Worm (Caenorhabditis elegans): ENCODE data around the gene nduv-2.

Gene nduv-2

ce11 chrV:13578637-13579036, 46.7 kb downstream of the nduv-2 start, which contains the start of gene C50B8.6 (continued):
- TF ChIP-seq saeg-2 (GFP tag; IDR thresholded peaks at IDR 0.05) (no peak), lin-1 (GFP tag; IDR thresholded peaks at IDR 0.05) (no peak), daf-16 (GFP tag; optimal IDR thresholded peaks at IDR 0.05) (no peak), daf-16 (tag; optimal IDR thresholded peaks at IDR 0.05) (peak; percentile 77), aly-2 (tag; optimal IDR thresholded peaks at IDR 0.05) (no peak), dmd-9 (GFP tag; IDR thresholded peaks at IDR 0.05) (no peak), ceh-28 (tag; optimal IDR thresholded peaks at IDR 0.05) (no peak), rbr-2 (tag; optimal IDR thresholded peaks at IDR 0.05) (no peak)

- TF ChIP-seq nhr-25 (tag; optimal IDR thresholded peaks at IDR 0.05; ENCODE audit: borderline replicate concordance, insufficient read depth) (no peak), egl-43 (GFP tag; IDR thresholded peaks at IDR 0.05) (no peak), daf-12 (tag; optimal IDR thresholded peaks at IDR 0.05) (no peak), dmd-9 (GFP tag; IDR thresholded peaks at IDR 0.05) (no peak), ces-1 (GFP tag; optimal IDR thresholded peaks at IDR 0.05) (no peak), dmd-6 (GFP tag; IDR thresholded peaks at IDR 0.05) (peak; percentile 64; the same call in 1 of the 2 replicates), pqm-1 (tag; optimal IDR thresholded peaks at IDR 0.05) (peak; percentile 58), daf-16 (GFP tag; optimal IDR thresholded peaks at IDR 0.05) (no peak), daf-16 (tag; optimal IDR thresholded peaks at IDR 0.05) (peak; percentile 7), nhr-28 (tag; optimal IDR thresholded peaks at IDR 0.05) (peak; percentile 18), aly-2 (tag; optimal IDR thresholded peaks at IDR 0.05) (no peak), pha-4 (GFP tag; IDR thresholded peaks at IDR 0.05) (no peak), pha-4 (tag; optimal IDR thresholded peaks at IDR 0.05) (no peak), Y48G9A.11 (GFP tag; IDR thresholded peaks at IDR 0.05) (no peak), dpl-1 (GFP tag; optimal IDR thresholded peaks at IDR 0.05) (no peak), duxl-1 (tag; optimal IDR thresholded peaks at IDR 0.05; ENCODE audit: poor library complexity) (no peak), daf-8 (GFP tag; IDR thresholded peaks at IDR 0.05) (no peak), F49E8.2 (tag; optimal IDR thresholded peaks at IDR 0.05; ENCODE audit: borderline replicate concordance) (no peak), lir-3 (tag; optimal IDR thresholded peaks at IDR 0.05) (no peak), lin-39 (tag; optimal IDR thresholded peaks at IDR 0.05) (no peak), T26A8.4 (GFP tag; IDR thresholded peaks at IDR 0.05) (no peak), nhr-42 (GFP tag; IDR thresholded peaks at IDR 0.05) (no peak), spr-1 (tag; optimal IDR thresholded peaks at IDR 0.05) (no peak), nhr-41 (GFP tag; IDR thresholded peaks at IDR 0.05) (no peak), skn-1 (tag; optimal IDR thresholded peaks at IDR 0.05) (no peak), sdz-12 (GFP tag; optimal IDR thresholded peaks at IDR 0.05) (no peak), zip-11 (GFP tag; IDR thresholded peaks at IDR 0.05) (no peak), ama-1 (optimal IDR thresholded peaks at IDR 0.05) (no peak), nhr-48 (tag; optimal IDR thresholded peaks at IDR 0.05) (no peak), nhr-10 (tag; optimal IDR thresholded peaks at IDR 0.05) (no peak), tra-1 (GFP tag; IDR thresholded peaks at IDR 0.05) (no peak)
Observed at ce11 chrV:13577463-13577862, 47.9 kb downstream of the nduv-2 start.

ce11 chrV:13576828-13577227, 48.5 kb downstream of the nduv-2 start:
- TF ChIP-seq nhr-6 (tag; optimal IDR thresholded peaks at IDR 0.05) (peak; percentile 36), dve-1 (tag; optimal IDR thresholded peaks at IDR 0.05; ENCODE audit: insufficient read depth) (peak; percentile 40), set-16 (GFP tag; IDR thresholded peaks at IDR 0.05) (no peak), F49E8.2 (tag; optimal IDR thresholded peaks at IDR 0.05; ENCODE audit: borderline replicate concordance) (no peak), hlh-30 (tag; optimal IDR thresholded peaks at IDR 0.05; ENCODE audit: insufficient read depth) (peak; percentile 31), lin-39 (tag; optimal IDR thresholded peaks at IDR 0.05) (no peak), hlh-11 (tag; optimal IDR thresholded peaks at IDR 0.05) (peak; percentile 34), sdz-12 (GFP tag; optimal IDR thresholded peaks at IDR 0.05) (no peak), ceh-44 (GFP tag; IDR thresholded peaks at IDR 0.05) (no peak), mxl-2 (GFP tag; conservative IDR thresholded peaks at IDR 0.05) (no peak), nhr-111 (GFP tag; optimal IDR thresholded peaks at IDR 0.05) (no peak), pqm-1 (tag; optimal IDR thresholded peaks at IDR 0.05) (peak; percentile 66), dmd-6 (GFP tag; IDR thresholded peaks at IDR 0.05) (0 out of 2 replicates have a peak, but pooled peaks have one; percentile 24), lin-15B (tag; optimal IDR thresholded peaks at IDR 0.05) (no peak), nhr-28 (tag; optimal IDR thresholded peaks at IDR 0.05) (peak; percentile 52), daf-16 (GFP tag; optimal IDR thresholded peaks at IDR 0.05) (no peak), daf-16 (tag; optimal IDR thresholded peaks at IDR 0.05) (peak; percentile 93), ctbp-1 (GFP tag; IDR thresholded peaks at IDR 0.05) (no peak), F10B5.3 (tag; optimal IDR thresholded peaks at IDR 0.05) (no peak), aha-1 (tag) (peak; percentile 0), attf-4 (tag; optimal IDR thresholded peaks at IDR 0.05) (no peak)

All from whole organism, L4 larva.